Fruit fly (Drosophila melanogaster) whole organism, wandering third instar larva: ENCODE measurements around the gene CG2278.

ENCODE experiments used
- CG32264 ChIP-seq: fragments of 200-800 bp; sonication (Bioruptor generic); optimal IDR thresholded peaks from 2 replicates; lab custom pipeline; 2016; ENCODE audit warnings: missing biosample characterization, missing genetic modification characterization
- CG9705 ChIP-seq: fragments of 200-800 bp; sonication (Bioruptor generic); optimal IDR thresholded peaks from 2 replicates; lab custom pipeline; 2018; ENCODE audit warnings: missing biosample characterization, mild to moderate bottlenecking, missing genetic modification characterization
- CrebA ChIP-seq: fragments of 200-800 bp; sonication (Bioruptor generic); optimal IDR thresholded peaks from 2 replicates; lab custom pipeline; 2016; ENCODE audit warnings: missing biosample characterization, mild to moderate bottlenecking, missing genetic modification characterization, borderline replicate concordance
- Dfd ChIP-seq: fragments of >200 bp; optimal IDR thresholded peaks from 2 replicates; lab custom pipeline; 2017; ENCODE audit warnings: missing biosample characterization, missing genetic modification characterization
- Dif ChIP-seq: fragments of 200-275, 200-300 bp; sonication (Bioruptor generic); optimal IDR thresholded peaks from 2 replicates; lab custom pipeline; 2018; ENCODE audit warnings: missing biosample characterization, missing genetic modification characterization; ENCODE audit not compliant: partially characterized antibody
- Hnf4 ChIP-seq: fragments of 200-800 bp; sonication (Bioruptor generic); optimal IDR thresholded peaks from 2 replicates; lab custom pipeline; 2016; ENCODE audit warnings: missing biosample characterization, mild to moderate bottlenecking, missing genetic modification characterization
- Hr78 ChIP-seq: fragments of >200 bp; optimal IDR thresholded peaks from 2 replicates; lab custom pipeline; 2017; ENCODE audit warnings: missing biosample characterization, missing genetic modification characterization
- Hr83 ChIP-seq: fragments of 200-300 bp; sonication (Bioruptor generic); optimal IDR thresholded peaks from 2 replicates; lab custom pipeline; 2016; ENCODE audit warnings: missing biosample characterization, mild to moderate bottlenecking, missing genetic modification characterization, moderate library complexity; ENCODE audit not compliant: poor library complexity, severe bottlenecking
- Mio ChIP-seq: sonication (Bioruptor generic); optimal IDR thresholded peaks from 2 replicates; lab custom pipeline; 2016; ENCODE audit warnings: missing biosample characterization, missing genetic modification characterization
- Myc ChIP-seq: fragments of >200 bp; optimal IDR thresholded peaks from 2 replicates; lab custom pipeline; 2017
- N ChIP-seq: fragments of >200 bp; optimal IDR thresholded peaks from 2 replicates; lab custom pipeline; 2018; ENCODE audit warnings: missing biosample characterization, missing external identifiers, missing genetic modification characterization
- OdsH ChIP-seq: fragments of 200-800 bp; sonication (Bioruptor generic); optimal IDR thresholded peaks from 2 replicates; lab custom pipeline; 2016; ENCODE audit warnings: missing biosample characterization, mild to moderate bottlenecking, missing genetic modification characterization
- Rel ChIP-seq, 2 experiments: fragments of 200-800 bp; sonication (Bioruptor generic) in 1 of 2; optimal IDR thresholded peaks; 2 replicates in 1 of 2; 3 replicates in 1 of 2; lab custom pipeline; 2016 to 2019; ENCODE audit warnings: mild to moderate bottlenecking in 2 of 2, missing biosample characterization in 2 of 2, missing genetic modification characterization in 2 of 2, moderate library complexity in 1 of 2
- Sp1 ChIP-seq: fragments of 200-800 bp; sonication (Bioruptor generic); optimal IDR thresholded peaks from 3 replicates; lab custom pipeline; 2019; ENCODE audit warnings: missing biosample characterization, mild to moderate bottlenecking, missing genetic modification characterization, moderate library complexity
- Vsx2 ChIP-seq: fragments of 200-300, 225-300 bp; sonication (Bioruptor generic); optimal IDR thresholded peaks from 2 replicates; lab custom pipeline; 2018; ENCODE audit warnings: missing biosample characterization, missing genetic modification characterization; ENCODE audit not compliant: partially characterized antibody
- brk ChIP-seq: fragments of 200-800 bp; sonication (Bioruptor generic); optimal IDR thresholded peaks from 2 replicates; lab custom pipeline; 2016; ENCODE audit warnings: missing biosample characterization, mild to moderate bottlenecking, missing genetic modification characterization
- dsf ChIP-seq: sonication (Bioruptor generic); optimal IDR thresholded peaks from 2 replicates; lab custom pipeline; 2016; ENCODE audit warnings: missing biosample characterization, missing genetic modification characterization, borderline replicate concordance
- ey ChIP-seq: fragments of 200-800 bp; sonication (Bioruptor generic); optimal IDR thresholded peaks from 2 replicates; lab custom pipeline; 2016; ENCODE audit warnings: missing biosample characterization, missing genetic modification characterization
- foxo ChIP-seq, 2 experiments: fragments of 200-800 bp; sonication (Bioruptor generic); optimal IDR thresholded peaks; 2 replicates in 1 of 2; 3 replicates in 1 of 2; lab custom pipeline; 2016 to 2017; ENCODE audit warnings: missing biosample characterization in 2 of 2, missing genetic modification characterization in 2 of 2
- fru ChIP-seq: fragments of 200-800 bp; sonication (Bioruptor generic); optimal IDR thresholded peaks from 3 replicates; lab custom pipeline; 2016; ENCODE audit warnings: missing biosample characterization, mild to moderate bottlenecking, missing genetic modification characterization
- h ChIP-seq: fragments of 200-800 bp; sonication (Bioruptor generic); optimal IDR thresholded peaks from 3 replicates; lab custom pipeline; 2016; ENCODE audit warnings: missing biosample characterization, mild to moderate bottlenecking, missing genetic modification characterization
- jim ChIP-seq: fragments of 175-275, 200-325 bp; sonication (Bioruptor generic); optimal IDR thresholded peaks from 2 replicates; lab custom pipeline; 2016; ENCODE audit warnings: missing biosample characterization, mild to moderate bottlenecking, missing genetic modification characterization
- lola ChIP-seq: fragments of >200 bp; optimal IDR thresholded peaks from 2 replicates; lab custom pipeline; 2017; ENCODE audit warnings: missing biosample characterization, missing genetic modification characterization
- pan ChIP-seq: fragments of >200 bp; optimal IDR thresholded peaks from 2 replicates; lab custom pipeline; 2017
- psq ChIP-seq: fragments of 200-800 bp; sonication (Bioruptor generic); optimal IDR thresholded peaks from 3 replicates; lab custom pipeline; 2017; ENCODE audit warnings: missing biosample characterization, mild to moderate bottlenecking, missing genetic modification characterization, moderate library complexity
- rgr ChIP-seq: fragments of 200-800 bp; sonication (Bioruptor generic); optimal IDR thresholded peaks from 3 replicates; lab custom pipeline; 2016; ENCODE audit warnings: missing biosample characterization, mild to moderate bottlenecking, missing genetic modification characterization
- sage ChIP-seq: fragments of 200-800 bp; sonication (Bioruptor generic); optimal IDR thresholded peaks from 2 replicates; lab custom pipeline; 2016; ENCODE audit warnings: missing biosample characterization, mild to moderate bottlenecking, missing genetic modification characterization
- sv ChIP-seq: fragments of 200-800 bp; sonication (Bioruptor generic); optimal IDR thresholded peaks from 3 replicates; lab custom pipeline; 2016; ENCODE audit warnings: missing biosample characterization, missing genetic modification characterization
- tai ChIP-seq: sonication (Bioruptor generic); optimal IDR thresholded peaks from 2 replicates; lab custom pipeline; 2016; ENCODE audit warnings: missing biosample characterization, missing genetic modification characterization
- usp ChIP-seq: fragments of >200 bp; optimal IDR thresholded peaks from 2 replicates; lab custom pipeline; 2017; ENCODE audit warnings: missing biosample characterization, missing genetic modification characterization
- woc ChIP-seq: sonication (Bioruptor generic); optimal IDR thresholded peaks from 2 replicates; lab custom pipeline; 2016; ENCODE audit warnings: missing biosample characterization, mild to moderate bottlenecking, missing genetic modification characterization

CG2278 gene

DNA sequence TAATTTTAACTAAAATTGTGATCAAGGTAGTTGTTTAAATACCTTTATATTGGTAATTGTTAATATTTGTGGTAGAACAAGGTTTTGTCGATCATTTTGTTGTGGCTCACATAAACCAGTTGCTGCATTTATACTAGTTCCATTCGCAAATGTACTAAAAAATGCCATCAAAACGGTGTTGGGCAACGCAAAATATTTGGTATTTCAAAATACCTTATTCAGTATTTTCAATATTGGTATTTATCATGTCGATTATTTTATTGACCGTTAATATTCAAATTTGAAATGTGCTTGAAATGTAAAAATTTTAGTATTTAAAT, 6.9 kb upstream of the CG2278 start, which contains the start of gene slpr:
TSS of gene slpr (minus strand) at position 156 of the 320 bp plus-strand sequence.
- no peak for TF ChIP-seq sv (GFP tag; lab: Kevin White, UChicago)
- TF ChIP-seq tai (GFP tag; lab: Kevin White, UChicago), result no peak

- TF ChIP-seq tai (GFP tag; lab: Kevin White, UChicago) (no peak), psq (GFP tag; lab: Kevin White, UChicago) (peak; percentile 75)
These were observed 6.4 kb upstream of the CG2278 start for dm6 chrX:8176291-8177029.

- TF ChIP-seq N (GFP tag; lab: Kevin White, UChicago), result no peak
These were observed 4.5 kb downstream of the CG2278 start, which contains the start of gene Or7a for dm6 chrX:8165608-8166007. TSS of gene Or7a (minus strand) at chrX:8165708.

- no peak for TF ChIP-seq CG9705 (GFP tag; lab: Kevin White, UChicago)
- no peak for TF ChIP-seq brk (GFP tag; lab: Kevin White, UChicago)
- no peak for TF ChIP-seq OdsH (GFP tag; lab: Kevin White, UChicago)
- no peak for TF ChIP-seq usp (GFP tag; lab: Kevin White, UChicago)
- TF ChIP-seq h (GFP tag; lab: Kevin White, UChicago), result no peak
- no peak for TF ChIP-seq dsf
- no peak for TF ChIP-seq foxo (GFP tag; optimal IDR thresholded peaks at IDR 0.05; lab: Kevin White, UChicago)
- no peak for TF ChIP-seq Dfd (GFP tag; lab: Kevin White, UChicago)
- TF ChIP-seq Hr78 (GFP tag; lab: Kevin White, UChicago), result no peak
- TF ChIP-seq jim (GFP tag; lab: Kevin White, UChicago), result no peak
- TF ChIP-seq tai (GFP tag; lab: Kevin White, UChicago), result no peak
- TF ChIP-seq lola (GFP tag; lab: Kevin White, UChicago), result no peak
These were observed 6.6 kb downstream of the CG2278 start for dm6 chrX:8163452-8163851.

dm6 chrX:8162692-8163091, 7.4 kb downstream of the CG2278 start, which contains the start of gene CG10761:
TSS of gene CG10761 (minus strand) at chrX:8162792.
- no peak for TF ChIP-seq Dif (GFP tag; lab: Kevin White, UChicago)
- TF ChIP-seq sv (GFP tag; lab: Kevin White, UChicago), result no peak
- TF ChIP-seq Mio (GFP tag; lab: Kevin White, UChicago), result no peak
- TF ChIP-seq dsf, result no peak
- no peak for TF ChIP-seq foxo (GFP tag; optimal IDR thresholded peaks at IDR 0.05; lab: Kevin White, UChicago)
- no peak for TF ChIP-seq sage (GFP tag; lab: Kevin White, UChicago)
- no peak for TF ChIP-seq N (GFP tag; lab: Kevin White, UChicago)
- no peak for TF ChIP-seq Hnf4
- no peak for TF ChIP-seq Hr78 (GFP tag; lab: Kevin White, UChicago)
- TF ChIP-seq CG32264, result no peak
- no peak for TF ChIP-seq CG9705 (GFP tag; lab: Kevin White, UChicago)
- no peak for TF ChIP-seq Myc (lab: Kevin White, UChicago)
- TF ChIP-seq woc (GFP tag; lab: Kevin White, UChicago), result no peak
- no peak for TF ChIP-seq Vsx2 (GFP tag; lab: Kevin White, UChicago)
- no peak for TF ChIP-seq pan
- TF ChIP-seq, all 38 proteins: peak for 0

dm6 chrX:8159754-8160153, 10.3 kb downstream of the CG2278 start, which contains the start of gene CG15337:
TSS of gene CG15337 (plus strand) at chrX:8160054.
- TF ChIP-seq ey (GFP tag; lab: Kevin White, UChicago), result no peak
- no peak for TF ChIP-seq Sp1 (GFP tag; lab: Kevin White, UChicago)

DNA sequence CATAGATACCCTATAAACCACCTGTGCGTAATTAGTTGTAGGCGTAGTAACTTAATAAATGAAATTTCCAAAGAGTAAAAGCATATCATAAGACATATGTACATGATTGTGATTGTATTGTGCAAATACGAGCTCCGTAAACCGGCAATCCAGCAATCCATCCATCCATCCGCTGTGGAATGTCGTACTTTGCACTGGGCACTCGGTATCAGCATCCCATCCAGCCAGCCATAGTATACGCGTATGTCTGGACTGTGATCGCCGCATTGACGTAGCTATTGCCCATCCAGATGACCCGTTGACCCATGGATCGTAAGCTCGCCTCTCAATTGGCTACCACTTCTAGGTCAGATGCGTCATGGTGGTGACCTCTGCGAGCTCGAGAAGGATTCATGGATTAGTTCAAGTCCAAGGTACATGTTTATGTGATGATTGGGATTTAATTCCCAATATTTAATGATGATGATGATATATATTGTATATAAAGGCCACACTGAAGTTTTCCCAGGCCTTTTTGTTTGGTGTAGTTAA, 11.1 kb downstream of the CG2278 start:
- no peak for TF ChIP-seq Hr83 (GFP tag; lab: Kevin White, UChicago)
- TF ChIP-seq Hr78 (GFP tag; lab: Kevin White, UChicago), result no peak
- no peak for TF ChIP-seq Sp1 (GFP tag; lab: Kevin White, UChicago)
- TF ChIP-seq jim (GFP tag; lab: Kevin White, UChicago), result no peak
- TF ChIP-seq CrebA, result no peak
- TF ChIP-seq Rel (GFP tag; optimal IDR thresholded peaks at IDR 0.05; lab: Kevin White, UChicago), result no peak
- TF ChIP-seq Rel (tag; optimal IDR thresholded peaks at IDR 0.05; lab: Kevin White, UChicago), result no peak
- no peak for TF ChIP-seq usp (GFP tag; lab: Kevin White, UChicago)
- no peak for TF ChIP-seq rgr (GFP tag; lab: Kevin White, UChicago)
- TF ChIP-seq Mio (GFP tag; lab: Kevin White, UChicago), result no peak
- no peak for TF ChIP-seq fru (GFP tag; lab: Kevin White, UChicago)
- no peak for TF ChIP-seq Dif (GFP tag; lab: Kevin White, UChicago)
- TF ChIP-seq pan, result no peak
- no peak for TF ChIP-seq Hnf4
- TF ChIP-seq CG9705 (GFP tag; lab: Kevin White, UChicago), result no peak
